Worm (Caenorhabditis elegans): ENCODE results near the gene maa-1.

ce11 chrIII:11806695-11807094, 15.6 kb downstream of the maa-1 start, which contains the start of gene C18D11.7:
- TF ChIP-seq ztf-11 (tag; optimal IDR thresholded peaks at IDR 0.05) (no peak), blmp-1 (tag; optimal IDR thresholded peaks at IDR 0.05) (no peak), nhr-28 (tag; optimal IDR thresholded peaks at IDR 0.05) (no peak), ham-2 (GFP tag; optimal IDR thresholded peaks at IDR 0.05) (no peak)
